Fruit fly (Drosophila melanogaster) whole organism, prepupa: ENCODE data around the gene CG34456.

Source experiments
- Blimp-1 ChIP-seq: fragments of 200-800 bp; sonication (Bioruptor generic); optimal IDR thresholded peaks from 3 replicates; lab custom pipeline; 2017; ENCODE audit warnings: missing biosample characterization, missing genetic modification characterization, mild to moderate bottlenecking, moderate library complexity, missing genetic modification reagents
- CG10631 ChIP-seq: fragments of 200-800 bp; sonication (Bioruptor generic); optimal IDR thresholded peaks from 2 replicates; lab custom pipeline; 2016; ENCODE audit warnings: missing biosample characterization, missing genetic modification characterization
- CG10669 ChIP-seq: fragments of 200-800 bp; sonication (Bioruptor generic); optimal IDR thresholded peaks from 3 replicates; lab custom pipeline; 2018; ENCODE audit warnings: missing biosample characterization, mild to moderate bottlenecking, missing genetic modification characterization, moderate library complexity
- CG11294 ChIP-seq: fragments of 200-800 bp; sonication (Bioruptor generic); IDR thresholded peaks from 2 replicates; pipeline ENCODE4 v1.3.6; 2022; ENCODE audit warnings: missing biosample characterization, missing genetic modification characterization
- CG11902 ChIP-seq: fragments of 200-800 bp; sonication (Bioruptor generic); optimal IDR thresholded peaks from 3 replicates; lab custom pipeline; 2016; ENCODE audit warnings: missing biosample characterization, missing genetic modification characterization
- CG15336 ChIP-seq: fragments of 200-800 bp; sonication (Bioruptor generic); IDR thresholded peaks from 2 replicates; pipeline ENCODE4 v1.3.6; 2022; ENCODE audit warnings: missing biosample characterization, missing genetic modification characterization
- CG1621 ChIP-seq: fragments of 200-800 bp; sonication (Bioruptor generic); optimal IDR thresholded peaks from 3 replicates; lab custom pipeline; 2018; ENCODE audit warnings: missing biosample characterization, mild to moderate bottlenecking, missing genetic modification characterization
- CG16779 ChIP-seq: fragments of 200-800 bp; sonication (Bioruptor generic); optimal IDR thresholded peaks from 3 replicates; lab custom pipeline; 2017; ENCODE audit warnings: missing biosample characterization, mild to moderate bottlenecking, missing genetic modification characterization
- CG3032 ChIP-seq: fragments of 200-800 bp; optimal IDR thresholded peaks from 2 replicates; lab custom pipeline; 2019; ENCODE audit warnings: missing biosample characterization, mild to moderate bottlenecking, missing genetic modification characterization, moderate library complexity
- CG34406 ChIP-seq: fragments of 200-800 bp; sonication (Bioruptor generic); optimal IDR thresholded peaks from 3 replicates; lab custom pipeline; 2016; ENCODE audit warnings: missing biosample characterization, missing genetic modification characterization
- CG3919 ChIP-seq: fragments of 200-800 bp; sonication (Bioruptor generic); optimal IDR thresholded peaks from 3 replicates; lab custom pipeline; 2016; ENCODE audit warnings: missing biosample characterization, missing genetic modification characterization
- CG4318 ChIP-seq: fragments of 200-800 bp; sonication (Bioruptor generic); optimal IDR thresholded peaks from 3 replicates; lab custom pipeline; 2017; ENCODE audit warnings: missing biosample characterization, mild to moderate bottlenecking, missing genetic modification characterization
- CG6163 ChIP-seq: fragments of 200-800 bp; sonication (Bioruptor generic); IDR thresholded peaks from 3 replicates; pipeline ENCODE4 v1.3.6; 2022; ENCODE audit warnings: missing biosample characterization, missing genetic modification characterization
- CG6276 ChIP-seq: fragments of 200-800 bp; sonication (Bioruptor generic); optimal IDR thresholded peaks from 2 replicates; lab custom pipeline; 2017; ENCODE audit warnings: missing biosample characterization, mild to moderate bottlenecking, missing genetic modification characterization
- CG6792 ChIP-seq: fragments of 200-800 bp; sonication (Bioruptor generic); optimal IDR thresholded peaks from 3 replicates; lab custom pipeline; 2016; ENCODE audit warnings: missing biosample characterization, missing genetic modification characterization
- CG6808 ChIP-seq: fragments of 200-800 bp; sonication (Bioruptor generic); optimal IDR thresholded peaks from 3 replicates; lab custom pipeline; 2017; ENCODE audit warnings: missing biosample characterization, missing genetic modification characterization, mild to moderate bottlenecking, moderate library complexity, missing genetic modification reagents
- CG6854 ChIP-seq: fragments of 200-800 bp; sonication (Bioruptor generic); optimal IDR thresholded peaks from 2 replicates; lab custom pipeline; 2017; ENCODE audit warnings: missing biosample characterization, mild to moderate bottlenecking, missing genetic modification characterization
- CG7368 ChIP-seq: fragments of 200-800 bp; sonication (Bioruptor generic); optimal IDR thresholded peaks from 3 replicates; lab custom pipeline; 2016; ENCODE audit warnings: missing biosample characterization, missing genetic modification characterization
- CG8119 ChIP-seq: fragments of 200-800 bp; sonication (Bioruptor generic); IDR thresholded peaks from 3 replicates; pipeline ENCODE4 v1.3.6; 2022; ENCODE audit warnings: missing biosample characterization, missing genetic modification characterization
- CG8319 ChIP-seq: fragments of 200-800 bp; sonication (Bioruptor generic); optimal IDR thresholded peaks from 3 replicates; lab custom pipeline; 2016; ENCODE audit warnings: missing biosample characterization, missing genetic modification characterization
- Eip75B ChIP-seq: fragments of 200-800 bp; sonication (Bioruptor generic); optimal IDR thresholded peaks from 3 replicates; lab custom pipeline; 2016; ENCODE audit warnings: missing biosample characterization, missing genetic modification characterization
- Eip78C ChIP-seq: fragments of 200-800 bp; sonication (Bioruptor generic); peaks from one replicate; lab custom pipeline; 2016; ENCODE audit warnings: missing biosample characterization, missing genetic modification characterization
- Ets21C ChIP-seq: fragments of 200-800 bp; sonication (Bioruptor generic); optimal IDR thresholded peaks from 3 replicates; lab custom pipeline; 2016; ENCODE audit warnings: missing biosample characterization, missing genetic modification characterization
- Ets96B ChIP-seq: fragments of 200-800 bp; optimal IDR thresholded peaks from 2 replicates; lab custom pipeline; 2019; ENCODE audit warnings: missing biosample characterization, mild to moderate bottlenecking, missing genetic modification characterization, moderate library complexity
- Gug ChIP-seq: fragments of 200-800 bp; sonication (Bioruptor generic); IDR thresholded peaks from 2 replicates; pipeline ENCODE4 v1.3.6; 2022; ENCODE audit warnings: missing biosample characterization, missing genetic modification characterization
- Hr39 ChIP-seq: fragments of 200-800 bp; sonication (Bioruptor generic); optimal IDR thresholded peaks from 2 replicates; lab custom pipeline; 2016; ENCODE audit warnings: missing biosample characterization, missing genetic modification characterization
- OdsH ChIP-seq: fragments of 200-800 bp; sonication (Bioruptor generic); optimal IDR thresholded peaks from 3 replicates; lab custom pipeline; 2016; ENCODE audit warnings: missing biosample characterization, missing genetic modification characterization
- Smox ChIP-seq: fragments of 200-800 bp; sonication (Bioruptor generic); optimal IDR thresholded peaks from 3 replicates; lab custom pipeline; 2016; ENCODE audit warnings: missing biosample characterization, missing genetic modification characterization
- Sox102F ChIP-seq: fragments of 200-800 bp; sonication (Bioruptor generic); optimal IDR thresholded peaks from 2 replicates; lab custom pipeline; 2016; ENCODE audit warnings: missing biosample characterization, mild to moderate bottlenecking, missing genetic modification characterization
- Sox14 ChIP-seq: fragments of 200-800 bp; sonication (Bioruptor generic); optimal IDR thresholded peaks from 3 replicates; lab custom pipeline; 2016; ENCODE audit warnings: missing biosample characterization, missing genetic modification characterization
- achi ChIP-seq: fragments of 200-800 bp; sonication (Bioruptor generic); optimal IDR thresholded peaks from 3 replicates; lab custom pipeline; 2016; ENCODE audit warnings: missing biosample characterization, missing genetic modification characterization
- acj6 ChIP-seq: fragments of 200-800 bp; sonication (Bioruptor generic); optimal IDR thresholded peaks from 3 replicates; lab custom pipeline; 2016; ENCODE audit warnings: missing biosample characterization, missing genetic modification characterization
- cyc ChIP-seq: fragments of 200-800 bp; sonication (Bioruptor generic); optimal IDR thresholded peaks from 3 replicates; lab custom pipeline; 2016; ENCODE audit warnings: missing biosample characterization, missing genetic modification characterization
- dsx ChIP-seq: fragments of 200-800 bp; optimal IDR thresholded peaks from 3 replicates; lab custom pipeline; 2019; ENCODE audit warnings: missing biosample characterization, mild to moderate bottlenecking, missing genetic modification characterization, moderate library complexity; ENCODE audit not compliant: poor library complexity, severe bottlenecking
- eg ChIP-seq: fragments of 200-800 bp; sonication (Bioruptor generic); IDR thresholded peaks from 3 replicates; pipeline ENCODE4 v1.3.6; 2022; ENCODE audit warnings: missing biosample characterization, missing genetic modification characterization
- fd59A ChIP-seq: fragments of 200-800 bp; sonication (Bioruptor generic); optimal IDR thresholded peaks from 2 replicates; lab custom pipeline; 2017; ENCODE audit warnings: missing biosample characterization, mild to moderate bottlenecking, missing genetic modification characterization, missing genetic modification reagents
- fkh ChIP-seq: fragments of 200-800 bp; sonication (Bioruptor generic); optimal IDR thresholded peaks from 3 replicates; lab custom pipeline; 2017; ENCODE audit warnings: missing biosample characterization, mild to moderate bottlenecking, missing genetic modification characterization, moderate library complexity
- lz ChIP-seq: fragments of 200-800 bp; sonication (Bioruptor generic); optimal IDR thresholded peaks from 3 replicates; lab custom pipeline; 2016; ENCODE audit warnings: missing biosample characterization, missing genetic modification characterization
- net ChIP-seq: fragments of 200-800 bp; sonication (Bioruptor generic); optimal IDR thresholded peaks from 3 replicates; lab custom pipeline; 2016; ENCODE audit warnings: missing biosample characterization, missing genetic modification characterization
- pdm3 ChIP-seq: fragments of 200-800 bp; sonication (Bioruptor generic); optimal IDR thresholded peaks from 3 replicates; lab custom pipeline; 2016; ENCODE audit warnings: missing biosample characterization, missing genetic modification characterization
- salr ChIP-seq, 2 experiments: fragments of 200-800 bp; sonication (Bioruptor generic); optimal IDR thresholded peaks; 3 replicates each; lab custom pipeline; 2016 to 2018; ENCODE audit warnings: missing biosample characterization in 2 of 2, missing genetic modification characterization in 2 of 2, mild to moderate bottlenecking in 1 of 2
- spab ChIP-seq: fragments of 200-800 bp; sonication (Bioruptor generic); optimal IDR thresholded peaks from 2 replicates; lab custom pipeline; 2017; ENCODE audit warnings: missing biosample characterization, mild to moderate bottlenecking, missing genetic modification characterization, missing genetic modification reagents
- ss ChIP-seq, 2 experiments: fragments of 200-800 bp; sonication (Bioruptor generic); optimal IDR thresholded peaks; 2 replicates in 1 of 2; 3 replicates in 1 of 2; lab custom pipeline; 2017 to 2018; ENCODE audit warnings: mild to moderate bottlenecking in 2 of 2, missing biosample characterization in 2 of 2, missing genetic modification characterization in 2 of 2, moderate library complexity in 1 of 2
- topi ChIP-seq: fragments of 200-800 bp; sonication (Bioruptor generic); optimal IDR thresholded peaks from 3 replicates; lab custom pipeline; 2016; ENCODE audit warnings: missing biosample characterization, missing genetic modification characterization
- vri ChIP-seq: fragments of 200-800 bp; sonication (Bioruptor generic); optimal IDR thresholded peaks from 3 replicates; lab custom pipeline; 2016; ENCODE audit warnings: missing biosample characterization, mild to moderate bottlenecking, missing genetic modification characterization

The CG34456 gene

dm6 chr3L:9398435-9398981, 36.6 kb downstream of the CG34456 start:
- TF ChIP-seq CG6808 (GFP tag; lab: Kevin White, UChicago) (peak; percentile 5), CG3919 (GFP tag; lab: Kevin White, UChicago) (peak; percentile 57), fkh (no peak), acj6 (no peak), CG6792 (GFP tag; lab: Kevin White, UChicago) (no peak), Eip75B (no peak), salr (GFP tag; optimal IDR thresholded peaks at IDR 0.05; lab: Kevin White, UChicago) (peak in 1 of 2 experiments; percentile 12), achi (GFP tag; lab: Kevin White, UChicago) (no peak), Eip78C (GFP tag; lab: Kevin White, UChicago) (peak; percentile 50), OdsH (GFP tag; lab: Kevin White, UChicago) (peak; percentile 21), CG11294 (GFP tag; lab: Robert Waterston, UW) (peak; percentile 39), CG1621 (tag; lab: Kevin White, UChicago) (peak; percentile 8), CG6163 (GFP tag; lab: Robert Waterston, UW) (peak; percentile 31; the same call in 1 of the 3 replicates), net (peak; percentile 6), pdm3 (GFP tag; lab: Kevin White, UChicago) (no peak), CG3032 (tag; lab: Kevin White, UChicago) (peak; percentile 39), spab (GFP tag; lab: Kevin White, UChicago) (peak; percentile 14), Blimp-1 (GFP tag; lab: Kevin White, UChicago) (no peak), Sox14 (GFP tag; lab: Kevin White, UChicago) (peak; percentile 19), CG8119 (0 out of 3 replicates have a peak, but pooled peaks have one; percentile 25), CG6854 (GFP tag; lab: Kevin White, UChicago) (no peak), CG10669 (peak; percentile 21), cyc (GFP tag; lab: Kevin White, UChicago) (peak; percentile 16), CG7368 (GFP tag; lab: Kevin White, UChicago) (peak; percentile 11), Ets96B (tag; lab: Kevin White, UChicago) (peak; percentile 8), Smox (no peak), ss (GFP tag; optimal IDR thresholded peaks at IDR 0.05; lab: Kevin White, UChicago) (peak; percentile 24 to 25), CG11902 (peak; percentile 3), CG8319 (GFP tag; lab: Kevin White, UChicago) (no peak)

dm6 chr3L:9399013-9399750, 37.3 kb downstream of the CG34456 start, which contains the start of gene CG4080:
CG4080 (minus strand) TSS chr3L:9399227.
- TF ChIP-seq OdsH (GFP tag; lab: Kevin White, UChicago): no peak
- no peak for TF ChIP-seq CG11294 (GFP tag; lab: Robert Waterston, UW)
- no peak for TF ChIP-seq pdm3 (GFP tag; lab: Kevin White, UChicago)
- TF ChIP-seq Ets96B (tag; lab: Kevin White, UChicago): no peak
- TF ChIP-seq CG7368 (GFP tag; lab: Kevin White, UChicago): no peak
- peak; percentile 43 for TF ChIP-seq CG16779 (tag; lab: Kevin White, UChicago)
- peak; percentile 64 for TF ChIP-seq Sox102F
- peak; percentile 21 for TF ChIP-seq Sox14 (GFP tag; lab: Kevin White, UChicago)
- no peak for TF ChIP-seq Ets21C
- no peak for TF ChIP-seq CG4318 (GFP tag; lab: Kevin White, UChicago)
- TF ChIP-seq CG6808 (GFP tag; lab: Kevin White, UChicago): no peak
- no peak for TF ChIP-seq CG6276 (GFP tag; lab: Kevin White, UChicago)
- no peak for TF ChIP-seq CG6163 (GFP tag; lab: Robert Waterston, UW)
- TF ChIP-seq dsx: peak; percentile 48
- no peak for TF ChIP-seq fd59A (GFP tag; lab: Kevin White, UChicago)
- no peak for TF ChIP-seq Gug
- TF ChIP-seq lz (GFP tag; lab: Kevin White, UChicago): peak; percentile 37
- peak; percentile 7 for TF ChIP-seq Eip75B
- TF ChIP-seq CG10669: no peak
- TF ChIP-seq fkh: peak; percentile 82
- peak; percentile 79 for TF ChIP-seq Eip78C (GFP tag; lab: Kevin White, UChicago)
- peak; percentile 30 for TF ChIP-seq CG1621 (tag; lab: Kevin White, UChicago)
- TF ChIP-seq eg: no peak
- TF ChIP-seq CG8119: no peak
- TF ChIP-seq CG34406: no peak
- no peak for TF ChIP-seq CG15336 (GFP tag; lab: Robert Waterston, UW)
- TF ChIP-seq Hr39 (GFP tag; lab: Kevin White, UChicago): no peak
- peak; percentile 40 for TF ChIP-seq vri (GFP tag; lab: Kevin White, UChicago)
- TF ChIP-seq CG11902: no peak
- TF ChIP-seq CG3032 (tag; lab: Kevin White, UChicago): no peak
- TF ChIP-seq topi (GFP tag; lab: Kevin White, UChicago): peak; percentile 46
- TF ChIP-seq acj6: peak; percentile 8
- TF ChIP-seq salr (GFP tag; optimal IDR thresholded peaks at IDR 0.05; lab: Kevin White, UChicago): no peak
- no peak for TF ChIP-seq CG10631 (GFP tag; lab: Kevin White, UChicago)
- TF ChIP-seq CG8319 (GFP tag; lab: Kevin White, UChicago): no peak
